Worm (Caenorhabditis elegans): Measurements from ENCODE around the gene ddb-1.

DNA sequence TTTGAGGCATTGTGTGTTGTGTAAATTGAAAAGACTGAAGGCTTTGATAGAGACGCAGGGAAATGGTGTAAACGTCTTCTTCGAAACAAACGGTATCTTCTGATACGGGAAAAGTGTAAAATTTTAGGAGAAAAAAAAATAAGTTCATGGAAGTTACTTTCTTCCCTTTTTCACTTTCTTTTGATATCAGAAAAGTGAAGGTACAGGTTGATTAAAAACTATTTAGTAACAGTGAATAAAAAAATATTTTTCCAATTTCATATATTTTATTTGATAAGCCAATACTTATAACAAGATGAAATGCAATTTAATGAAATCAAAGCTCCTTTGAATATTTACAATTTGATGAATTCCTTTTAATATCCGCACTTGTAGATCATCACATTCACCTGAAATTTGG lies 10.6 kb downstream of the ddb-1 start, which contains the start of gene col-129:
- TF ChIP-seq elt-2 (tag; optimal IDR thresholded peaks at IDR 0.05) (no peak), tbx-2 (tag; optimal IDR thresholded peaks at IDR 0.05) (no peak), dmd-4 (tag; optimal IDR thresholded peaks at IDR 0.05; ENCODE audit: borderline replicate concordance) (no peak), zip-5 (tag; optimal IDR thresholded peaks at IDR 0.05) (no peak), lim-6 (tag; optimal IDR thresholded peaks at IDR 0.05) (no peak), hlh-8 (tag; optimal IDR thresholded peaks at IDR 0.05) (no peak), pha-2 (tag; optimal IDR thresholded peaks at IDR 0.05) (no peak), fkh-10 (GFP tag; optimal IDR thresholded peaks at IDR 0.05) (no peak), dve-1 (tag; optimal IDR thresholded peaks at IDR 0.05) (no peak), syd-9 (tag; optimal IDR thresholded peaks at IDR 0.05) (no peak), hlh-15 (tag; optimal IDR thresholded peaks at IDR 0.05) (no peak), ama-1 (optimal IDR thresholded peaks at IDR 0.05) (no peak), unc-55 (GFP tag; optimal IDR thresholded peaks at IDR 0.05) (no peak), fkh-6 (tag; optimal IDR thresholded peaks at IDR 0.05) (no peak)
